Worm (Caenorhabditis elegans) whole organism, midembryonic: ENCODE results near the gene set-3.

Experiments
- T22C8.4 ChIP-seq: fragments of 200-800 bp; sonication (Bioruptor generic); IDR thresholded peaks from 2 replicates; pipeline ENCODE4 v1.3.6; 2022; ENCODE audit warnings: missing genetic modification characterization, missing compliant biosample characterization
- flt-1 ChIP-seq: fragments of 200-800 bp; sonication (Bioruptor generic); IDR thresholded peaks from 2 replicates; pipeline ENCODE4 v1.3.6; 2022; ENCODE audit warnings: missing genetic modification characterization, missing compliant biosample characterization
- klf-2 ChIP-seq: fragments of 200-800 bp; sonication (Bioruptor generic); conservative IDR thresholded peaks from 2 replicates; pipeline ENCODE4 v1.3.6; 2022; ENCODE audit warnings: missing genetic modification reagents, missing genetic modification characterization, missing compliant biosample characterization
- med-1 ChIP-seq: sonication (generic microtip); optimal IDR thresholded peaks from 2 replicates; lab custom pipeline; 2017; ENCODE audit warnings: missing genetic modification characterization, mild to moderate bottlenecking, missing compliant biosample characterization, antibody characterized with exemption, missing genetic modification reagents; ENCODE audit not compliant: insufficient read depth
- ref-1 ChIP-seq: fragments of 200-800 bp; sonication (Bioruptor generic); conservative IDR thresholded peaks from 2 replicates; pipeline ENCODE4 v1.3.6; 2022; ENCODE audit warnings: missing genetic modification reagents, missing genetic modification characterization, missing compliant biosample characterization
- tab-1 ChIP-seq: fragments of 200-800 bp; sonication (Bioruptor generic); IDR thresholded peaks from 2 replicates; pipeline ENCODE4 v1.3.6; 2022; ENCODE audit warnings: missing genetic modification characterization, missing compliant biosample characterization
- ztf-23 ChIP-seq: fragments of 200-800 bp; sonication (Bioruptor generic); IDR thresholded peaks from 2 replicates; pipeline ENCODE4 v1.3.6; 2022; ENCODE audit warnings: missing genetic modification reagents, missing genetic modification characterization, missing compliant biosample characterization
- ztf-29 ChIP-seq: fragments of 200-800 bp; sonication (Bioruptor generic); IDR thresholded peaks from 2 replicates; pipeline ENCODE4 v1.3.6; 2022; ENCODE audit warnings: missing genetic modification reagents, missing genetic modification characterization, missing compliant biosample characterization

DNA sequence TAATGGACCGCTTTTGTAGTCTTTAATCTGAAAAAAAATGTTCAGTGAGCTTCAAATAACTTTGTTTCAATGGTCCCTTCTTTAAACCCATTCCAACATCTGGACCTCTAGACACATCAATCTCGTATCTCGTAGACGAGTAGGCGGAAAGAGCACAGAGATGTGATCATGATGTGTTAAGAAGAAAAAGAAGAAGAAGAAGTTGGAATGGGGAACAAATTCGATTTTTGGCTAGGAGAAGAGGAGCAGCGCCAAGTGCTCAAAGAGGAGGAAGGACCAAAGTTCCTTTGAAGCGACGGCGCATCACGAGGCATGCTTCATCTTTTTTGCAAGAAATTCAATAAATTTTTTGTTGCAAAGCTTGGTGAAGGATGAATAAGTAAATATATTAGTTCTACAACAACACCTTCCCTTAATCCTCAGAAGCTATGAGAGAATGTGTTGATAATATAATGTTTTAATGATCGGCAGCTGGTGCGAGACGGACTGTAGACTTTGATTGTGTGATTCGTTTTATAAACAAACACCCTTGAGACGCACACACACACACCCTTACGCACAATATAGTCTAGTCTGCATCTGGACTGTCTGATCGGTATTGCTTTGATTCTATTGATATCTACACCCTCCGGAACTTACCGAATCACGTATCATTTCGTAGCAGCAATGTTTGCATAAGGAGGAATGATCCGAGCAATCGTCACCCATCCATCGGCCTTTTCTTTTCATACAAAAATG, 29.7 kb downstream of the set-3 start:
- TF ChIP-seq ztf-29 (GFP tag; lab: Robert Waterston, UW), result no peak
- TF ChIP-seq flt-1, result no peak
- TF ChIP-seq ztf-23 (GFP tag; lab: Robert Waterston, UW), result no peak
- no peak for TF ChIP-seq med-1 (GFP tag; lab: Kevin White, UChicago)
- no peak for TF ChIP-seq klf-2
- no peak for TF ChIP-seq tab-1
- no peak for TF ChIP-seq ref-1
- TF ChIP-seq T22C8.4 (GFP tag; lab: Robert Waterston, UW), result no peak
